Worm (Caenorhabditis elegans) whole organism, young adult: Measurements from ENCODE around the gene dpff-1.

Experiments
- B0035.1 ChIP-seq: sonication (generic microtip); optimal IDR thresholded peaks from 2 replicates; lab custom pipeline; 2016; ENCODE audit warnings: missing genetic modification characterization, mild to moderate bottlenecking, missing compliant biosample characterization, missing genotype, missing genetic modification reagents
- C06A6.2 ChIP-seq: fragments of 200-800 bp; sonication (Bioruptor generic); conservative IDR thresholded peaks from 2 replicates; pipeline ENCODE4 v1.3.6; 2022; ENCODE audit warnings: missing genetic modification characterization, missing compliant biosample characterization
- C17E4.6 ChIP-seq: fragments of 200-800 bp; sonication (Bioruptor generic); IDR thresholded peaks from 2 replicates; pipeline ENCODE4 v1.3.6; 2022; ENCODE audit warnings: missing genetic modification reagents, missing genetic modification characterization, missing compliant biosample characterization
- F22D6.2 ChIP-seq: sonication (generic microtip); optimal IDR thresholded peaks from 2 replicates; lab custom pipeline; 2016; ENCODE audit warnings: mild to moderate bottlenecking, missing genetic modification characterization, missing compliant biosample characterization
- F39B2.1 ChIP-seq: fragments of 200-800 bp; sonication (Bioruptor generic); IDR thresholded peaks from 2 replicates; pipeline ENCODE4 v1.3.6; 2022; ENCODE audit warnings: missing genetic modification reagents, missing genetic modification characterization, missing compliant biosample characterization
- F49E8.2 ChIP-seq: sonication (generic microtip); optimal IDR thresholded peaks from 3 replicates; lab custom pipeline; 2017; ENCODE audit warnings: missing genetic modification characterization, mild to moderate bottlenecking, missing compliant biosample characterization, antibody characterized with exemption, moderate library complexity; ENCODE audit not compliant: insufficient read depth
- F55B11.4 ChIP-seq: sonication (generic microtip); optimal IDR thresholded peaks from 2 replicates; lab custom pipeline; 2016; ENCODE audit warnings: missing compliant biosample characterization, missing genetic modification characterization, borderline replicate concordance; ENCODE audit not compliant: insufficient read depth
- Y56A3A.18 ChIP-seq: fragments of 200-800 bp; sonication (Bioruptor generic); IDR thresholded peaks from 2 replicates; pipeline ENCODE4 v1.3.6; 2022; ENCODE audit warnings: missing genetic modification reagents, missing genetic modification characterization, missing compliant biosample characterization
- Y67H2A.10 ChIP-seq: fragments of 200-800 bp; sonication (Bioruptor generic); conservative IDR thresholded peaks from 2 replicates; pipeline ENCODE4 v1.3.6; 2022; ENCODE audit warnings: missing genetic modification reagents, missing genetic modification characterization, missing compliant biosample characterization
- ama-1 ChIP-seq, 3 experiments: fragments of 150-350 bp in 1 of 3; sonication (generic microtip) in 2 of 3; optimal IDR thresholded peaks; 2 replicates each; lab custom pipeline; 2014 to 2018; ENCODE audit warnings: missing biosample characterization in 2 of 3, missing genetic modification characterization in 2 of 3, missing genetic modification reagents in 2 of 3
- atf-7 ChIP-seq: sonication (generic microtip); optimal IDR thresholded peaks from 2 replicates; lab custom pipeline; 2017; ENCODE audit warnings: mild to moderate bottlenecking, missing genetic modification characterization, missing compliant biosample characterization
- attf-3 ChIP-seq: fragments of 200-800 bp; sonication (Bioruptor generic); conservative IDR thresholded peaks from 2 replicates; pipeline ENCODE4 v1.3.6; 2022; ENCODE audit warnings: missing genetic modification reagents, missing genetic modification characterization, missing compliant biosample characterization
- ccch-3 ChIP-seq: fragments of 200-800 bp; sonication (Bioruptor generic); optimal IDR thresholded peaks from 2 replicates; lab custom pipeline; 2018; ENCODE audit warnings: mild to moderate bottlenecking, missing genetic modification characterization, missing compliant biosample characterization
- cebp-1 ChIP-seq, 2 experiments: fragments of 200-800 bp in 1 of 2; sonication (Bioruptor generic) in 1 of 2; sonication (generic microtip) in 1 of 2; IDR thresholded peaks in 1 of 2; optimal IDR thresholded peaks in 1 of 2; 2 replicates each; pipeline versions ENCODE4 v1.3.6 to Lab custom; 2017 to 2022; ENCODE audit warnings: missing compliant biosample characterization in 2 of 2, missing genetic modification characterization in 2 of 2, mild to moderate bottlenecking in 1 of 2, missing genetic modification reagents in 1 of 2, moderate library complexity in 1 of 2
- ceh-27 ChIP-seq: fragments of 200-800 bp; sonication (Bioruptor generic); optimal IDR thresholded peaks from 2 replicates; lab custom pipeline; 2018; ENCODE audit warnings: mild to moderate bottlenecking, missing genetic modification characterization, moderate library complexity, missing compliant biosample characterization
- ceh-40 ChIP-seq: fragments of 200-800 bp; sonication (Bioruptor generic); IDR thresholded peaks from 2 replicates; pipeline ENCODE4 v1.3.6; 2022; ENCODE audit warnings: missing genetic modification characterization, missing compliant biosample characterization
- ceh-58 ChIP-seq: fragments of 200-800 bp; sonication (Bioruptor generic); IDR thresholded peaks from 2 replicates; pipeline ENCODE4 v1.3.6; 2022; ENCODE audit warnings: missing genetic modification characterization, missing compliant biosample characterization
- ceh-91 ChIP-seq: fragments of 200-800 bp; sonication (Bioruptor generic); IDR thresholded peaks from 2 replicates; pipeline ENCODE4 v1.3.6; 2022; ENCODE audit warnings: missing genetic modification reagents, missing genetic modification characterization, missing compliant biosample characterization
- dox-1 ChIP-seq: fragments of 200-800 bp; sonication (Bioruptor generic); IDR thresholded peaks from 2 replicates; pipeline ENCODE4 v1.3.6; 2022; ENCODE audit warnings: missing genetic modification reagents, missing genetic modification characterization, missing compliant biosample characterization
- dpff-1 ChIP-seq: sonication (generic microtip); optimal IDR thresholded peaks from 2 replicates; lab custom pipeline; 2017; ENCODE audit warnings: mild to moderate bottlenecking, missing genetic modification characterization, missing compliant biosample characterization
- egrh-3 ChIP-seq: fragments of 200-800 bp; sonication (Bioruptor generic); IDR thresholded peaks from 2 replicates; pipeline ENCODE4 v1.3.6; 2022; ENCODE audit warnings: missing genetic modification reagents, missing genetic modification characterization, missing compliant biosample characterization
- fkh-3 ChIP-seq: sonication (generic microtip); optimal IDR thresholded peaks from 2 replicates; lab custom pipeline; 2016; ENCODE audit warnings: mild to moderate bottlenecking, missing genetic modification characterization, missing compliant biosample characterization
- gei-17 ChIP-seq: fragments of 200-800 bp; sonication (Bioruptor generic); optimal IDR thresholded peaks from 2 replicates; lab custom pipeline; 2018; ENCODE audit warnings: mild to moderate bottlenecking, missing genetic modification characterization, missing compliant biosample characterization
- him-1 ChIP-seq: sonication (generic microtip); optimal IDR thresholded peaks from 2 replicates; lab custom pipeline; 2016; ENCODE audit warnings: missing genotype, missing genetic modification reagents, missing genetic modification characterization, missing compliant biosample characterization
- hlh-26 ChIP-seq: fragments of 200-800 bp; sonication (Bioruptor generic); conservative IDR thresholded peaks from 2 replicates; pipeline ENCODE4 v1.3.6; 2022; ENCODE audit warnings: missing genetic modification reagents, missing genetic modification characterization, missing compliant biosample characterization
- lin-40 ChIP-seq: sonication (generic microtip); optimal IDR thresholded peaks from 2 replicates; lab custom pipeline; 2016; ENCODE audit warnings: missing genetic modification characterization, mild to moderate bottlenecking, missing compliant biosample characterization, missing genotype, missing genetic modification reagents
- lin-54 ChIP-seq: fragments of 200-800 bp; sonication (Bioruptor generic); optimal IDR thresholded peaks from 2 replicates; lab custom pipeline; 2018; ENCODE audit warnings: mild to moderate bottlenecking, missing genetic modification characterization, missing compliant biosample characterization
- lsy-27 ChIP-seq: sonication (generic microtip); optimal IDR thresholded peaks from 2 replicates; lab custom pipeline; 2017; ENCODE audit warnings: missing genetic modification characterization, mild to moderate bottlenecking, missing compliant biosample characterization, antibody characterized with exemption, missing genotype, borderline replicate concordance; ENCODE audit not compliant: insufficient read depth
- mcd-1 ChIP-seq: fragments of 200-800 bp; sonication (Bioruptor generic); IDR thresholded peaks from 2 replicates; pipeline ENCODE4 v1.3.6; 2022; ENCODE audit warnings: missing genetic modification reagents, missing genetic modification characterization, missing compliant biosample characterization
- mel-28 ChIP-seq: sonication (generic microtip); optimal IDR thresholded peaks from 2 replicates; lab custom pipeline; 2016; ENCODE audit warnings: borderline replicate concordance, mild to moderate bottlenecking, missing genetic modification characterization, missing compliant biosample characterization
- nfya-1 ChIP-seq: sonication (generic microtip); optimal IDR thresholded peaks from 2 replicates; lab custom pipeline; 2017; ENCODE audit warnings: antibody characterized with exemption, missing compliant biosample characterization, missing genetic modification characterization, borderline replicate concordance; ENCODE audit not compliant: insufficient read depth
- nfya-2 ChIP-seq: fragments of 200-800 bp; sonication (Bioruptor generic); IDR thresholded peaks from 2 replicates; pipeline ENCODE4 v1.3.6; 2022; ENCODE audit warnings: missing genetic modification reagents, missing genetic modification characterization, missing compliant biosample characterization
- nhr-120 ChIP-seq: fragments of 200-800 bp; sonication (Bioruptor generic); IDR thresholded peaks from 2 replicates; pipeline ENCODE4 v1.3.6; 2022; ENCODE audit warnings: missing genetic modification characterization, missing compliant biosample characterization
- nhr-27 ChIP-seq: fragments of 200-800 bp; sonication (Bioruptor generic); optimal IDR thresholded peaks from 2 replicates; lab custom pipeline; 2018; ENCODE audit warnings: mild to moderate bottlenecking, missing genetic modification characterization, moderate library complexity, missing compliant biosample characterization
- nhr-90 ChIP-seq: sonication (generic microtip); optimal IDR thresholded peaks from 2 replicates; lab custom pipeline; 2016; ENCODE audit warnings: missing genotype, mild to moderate bottlenecking, missing genetic modification characterization, missing compliant biosample characterization
- pha-4 ChIP-seq: fragments of 150-350 bp; sonication (generic microtip); optimal IDR thresholded peaks from 2 replicates; lab custom pipeline; 2014; ENCODE audit warnings: missing biosample characterization, missing genetic modification reagents, missing genetic modification characterization
- rec-8 ChIP-seq, 2 experiments: sonication (generic microtip); optimal IDR thresholded peaks; 2 replicates each; lab custom pipeline; 2016; ENCODE audit warnings: mild to moderate bottlenecking in 2 of 2, missing genetic modification characterization in 2 of 2, missing genetic modification reagents in 2 of 2, missing genotype in 2 of 2, missing biosample characterization in 1 of 2, missing compliant biosample characterization in 1 of 2, moderate library complexity in 1 of 2
- rpc-1 ChIP-seq, 2 experiments: fragments of 150-350 bp in 1 of 2; sonication (generic microtip) in 1 of 2; optimal IDR thresholded peaks; 2 replicates each; lab custom pipeline; 2014 to 2018; ENCODE audit warnings: missing biosample characterization in 1 of 2, missing genetic modification characterization in 1 of 2, missing genetic modification reagents in 1 of 2, missing genotype in 1 of 2
- sdz-38 ChIP-seq: sonication (generic microtip); optimal IDR thresholded peaks from 2 replicates; lab custom pipeline; 2016; ENCODE audit warnings: missing genotype, missing genetic modification characterization, missing compliant biosample characterization
- snpc-1.3 ChIP-seq: sonication (generic microtip); optimal IDR thresholded peaks from 2 replicates; lab custom pipeline; 2017; ENCODE audit warnings: missing genetic modification characterization, mild to moderate bottlenecking, missing compliant biosample characterization, antibody characterized with exemption, moderate library complexity, missing genotype, missing genetic modification reagents; ENCODE audit not compliant: insufficient read depth
- somi-1 ChIP-seq: fragments of 200-800 bp; sonication (Bioruptor generic); optimal IDR thresholded peaks from 2 replicates; lab custom pipeline; 2018; ENCODE audit warnings: mild to moderate bottlenecking, missing genetic modification characterization, missing compliant biosample characterization
- sptf-2 ChIP-seq: fragments of 200-800 bp; sonication (Bioruptor generic); optimal IDR thresholded peaks from 2 replicates; lab custom pipeline; 2018; ENCODE audit warnings: mild to moderate bottlenecking, missing genetic modification characterization, missing compliant biosample characterization
- tbx-9 ChIP-seq: sonication (generic microtip); optimal IDR thresholded peaks from 2 replicates; lab custom pipeline; 2016; ENCODE audit warnings: borderline replicate concordance, missing genetic modification characterization, inconsistent platforms, missing compliant biosample characterization
- unc-130 ChIP-seq: sonication (generic microtip); optimal IDR thresholded peaks from 2 replicates; lab custom pipeline; 2016; ENCODE audit warnings: missing genetic modification reagents, missing genetic modification characterization, missing compliant biosample characterization
- zfh-2 ChIP-seq: fragments of 200-800 bp; sonication (Bioruptor generic); conservative IDR thresholded peaks from 2 replicates; pipeline ENCODE4 v1.3.6; 2022; ENCODE audit warnings: missing genetic modification reagents, missing genetic modification characterization, missing compliant biosample characterization
- ztf-18 ChIP-seq: sonication (generic microtip); optimal IDR thresholded peaks from 2 replicates; lab custom pipeline; 2016; ENCODE audit warnings: missing genotype, mild to moderate bottlenecking, missing genetic modification characterization, missing compliant biosample characterization
- ztf-28 ChIP-seq: fragments of 200-800 bp; sonication (Bioruptor generic); IDR thresholded peaks from 2 replicates; pipeline ENCODE4 v1.3.6; 2022; ENCODE audit warnings: missing genetic modification reagents, missing genetic modification characterization, missing compliant biosample characterization

The dpff-1 gene

DNA sequence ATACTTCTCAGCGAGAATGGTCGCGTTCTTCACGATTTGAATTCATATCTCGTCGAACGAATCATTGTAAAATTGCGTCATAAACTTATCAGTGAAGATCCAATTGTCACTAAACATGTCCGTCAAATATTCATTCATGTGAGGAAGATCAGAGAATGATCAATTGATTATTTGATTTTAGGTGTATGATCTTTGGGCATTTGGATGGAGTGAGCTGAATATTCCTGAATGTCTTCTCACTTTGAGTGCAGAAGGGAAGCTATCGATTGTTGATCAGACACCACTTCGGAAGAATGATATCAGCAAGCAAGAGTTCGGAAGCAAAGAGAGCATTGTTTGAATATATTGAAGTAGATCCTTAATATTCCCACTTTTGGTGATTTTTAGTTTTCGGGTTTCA is 31.9 kb downstream of the dpff-1 start (continued):
- TF ChIP-seq mel-28 (tag; lab: Kevin White, UChicago), result no peak
- TF ChIP-seq nfya-2 (GFP tag; lab: Robert Waterston, UW), result no peak
- no peak for TF ChIP-seq Y56A3A.18
- TF ChIP-seq lin-54, result peak; percentile 19
- no peak for TF ChIP-seq pha-4 (tag; lab: Kevin White, UChicago)
- no peak for TF ChIP-seq ccch-3 (GFP tag; lab: Kevin White, UChicago)
- no peak for TF ChIP-seq ceh-58 (GFP tag; lab: Robert Waterston, UW)
- no peak for TF ChIP-seq cebp-1 (GFP tag; IDR thresholded peaks at IDR 0.05; lab: Robert Waterston, UW)
- peak; percentile 21 for TF ChIP-seq cebp-1 (tag; optimal IDR thresholded peaks at IDR 0.05; lab: Kevin White, UChicago)
- TF ChIP-seq lsy-27 (tag; lab: Kevin White, UChicago), result no peak
- TF ChIP-seq ceh-91 (GFP tag; lab: Robert Waterston, UW), result no peak
- TF ChIP-seq attf-3 (GFP tag; lab: Robert Waterston, UW), result no peak
- peak; percentile 52 for TF ChIP-seq lin-40 (tag; lab: Kevin White, UChicago)
- peak; percentile 57 for TF ChIP-seq somi-1
- no peak for TF ChIP-seq hlh-26 (GFP tag; lab: Robert Waterston, UW)
- TF ChIP-seq ztf-28, result no peak
- no peak for TF ChIP-seq dpff-1 (tag; lab: Kevin White, UChicago)
- no peak for TF ChIP-seq sptf-2
- no peak for TF ChIP-seq nhr-27 (tag; lab: Kevin White, UChicago)
- no peak for TF ChIP-seq F39B2.1 (GFP tag; lab: Robert Waterston, UW)
- no peak for TF ChIP-seq C17E4.6
- TF ChIP-seq atf-7 (tag; lab: Kevin White, UChicago), result peak; percentile 37
- no peak for TF ChIP-seq nhr-120 (GFP tag; lab: Robert Waterston, UW)
- TF ChIP-seq tbx-9, result no peak
- TF ChIP-seq mcd-1 (GFP tag; lab: Robert Waterston, UW), result no peak
- no peak for TF ChIP-seq dox-1 (GFP tag; lab: Robert Waterston, UW)
- TF ChIP-seq F22D6.2 (tag; lab: Kevin White, UChicago), result no peak
- no peak for TF ChIP-seq rec-8 (tag; optimal IDR thresholded peaks at IDR 0.05; lab: Kevin White, UChicago)
- TF ChIP-seq him-1 (tag; lab: Kevin White, UChicago), result no peak
- no peak for TF ChIP-seq Y67H2A.10 (GFP tag; lab: Robert Waterston, UW)
- TF ChIP-seq F55B11.4, result no peak
- no peak for TF ChIP-seq gei-17 (GFP tag; lab: Kevin White, UChicago)
- TF ChIP-seq ama-1 (optimal IDR thresholded peaks at IDR 0.05; lab: Kevin White, UChicago), result peak; percentile 89
- TF ChIP-seq ama-1 (GFP tag; optimal IDR thresholded peaks at IDR 0.05; lab: Kevin White, UChicago), result peak in 1 of 2 experiments; percentile 3
- TF ChIP-seq sdz-38 (tag; lab: Kevin White, UChicago), result peak; percentile 12
- TF ChIP-seq zfh-2 (GFP tag; lab: Robert Waterston, UW), result no peak
- no peak for TF ChIP-seq C06A6.2
- no peak for TF ChIP-seq nfya-1 (tag; lab: Kevin White, UChicago)
- no peak for TF ChIP-seq egrh-3 (GFP tag; lab: Robert Waterston, UW)
- TF ChIP-seq rpc-1 (optimal IDR thresholded peaks at IDR 0.05; lab: Kevin White, UChicago), result no peak
- no peak for TF ChIP-seq rpc-1 (tag; optimal IDR thresholded peaks at IDR 0.05; lab: Kevin White, UChicago)
- no peak for TF ChIP-seq snpc-1.3 (tag; lab: Kevin White, UChicago)
- no peak for TF ChIP-seq ztf-18 (tag; lab: Kevin White, UChicago)
- TF ChIP-seq ceh-40, result no peak
- TF ChIP-seq ceh-27 (GFP tag; lab: Kevin White, UChicago), result no peak
- peak; percentile 57 for TF ChIP-seq nhr-90 (tag; lab: Kevin White, UChicago)
- no peak for TF ChIP-seq F49E8.2 (tag; lab: Kevin White, UChicago)
- no peak for TF ChIP-seq fkh-3 (tag; lab: Kevin White, UChicago)
- TF ChIP-seq B0035.1 (tag; lab: Kevin White, UChicago), result no peak
- TF ChIP-seq unc-130, result no peak
